Worm (Caenorhabditis elegans) whole organism, late embryonic: Measurements from ENCODE around the gene F57H12.5.

Source experiments
- ceh-30 ChIP-seq: fragments of 150-350 bp; optimal IDR thresholded peaks from 2 replicates; lab custom pipeline; 2014; ENCODE audit warnings: missing biosample characterization, missing genetic modification characterization
- ceh-48 ChIP-seq: sonication (generic microtip); optimal IDR thresholded peaks from 2 replicates; lab custom pipeline; 2016; ENCODE audit warnings: missing genetic modification characterization, inconsistent platforms, missing compliant biosample characterization
- elt-2 ChIP-seq: sonication (generic microtip); optimal IDR thresholded peaks from 2 replicates; lab custom pipeline; 2016; ENCODE audit warnings: missing genetic modification reagents, missing genetic modification characterization, missing compliant biosample characterization
- pat-9 ChIP-seq: fragments of 200-800 bp; sonication (Bioruptor generic); optimal IDR thresholded peaks from 2 replicates; lab custom pipeline; 2018; ENCODE audit warnings: mild to moderate bottlenecking, missing genetic modification characterization, moderate library complexity, missing compliant biosample characterization

DNA sequence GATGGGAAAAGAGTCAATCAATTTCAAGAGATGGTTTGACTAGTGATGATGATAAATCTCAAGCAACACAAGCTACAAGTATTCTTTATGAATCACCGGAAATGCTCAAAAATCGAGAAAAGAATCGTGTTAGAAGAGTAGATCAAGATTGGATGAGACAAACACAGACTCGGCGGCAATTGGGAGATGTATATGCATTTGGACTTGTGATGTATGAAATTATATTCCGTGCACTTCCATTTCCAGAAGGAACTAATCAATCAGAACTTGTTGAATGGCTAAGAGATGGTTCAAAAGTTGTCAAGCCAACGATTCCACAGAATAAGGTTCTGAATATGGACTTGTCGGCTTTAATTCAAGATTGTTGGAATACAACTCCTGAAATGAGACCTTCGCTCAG, 35.2 kb upstream of the F57H12.5 start:
- TF ChIP-seq elt-2 (tag; lab: Kevin White, UChicago): no peak
- no peak for TF ChIP-seq ceh-30
- no peak for TF ChIP-seq pat-9 (tag; lab: Kevin White, UChicago)
- TF ChIP-seq ceh-48 (tag; lab: Kevin White, UChicago): no peak
